Worm (Caenorhabditis elegans) whole organism, L1 larva: ENCODE data around the gene hex-3.

ENCODE experiments used
- C34B4.2 ChIP-seq: sonication (generic microtip); optimal IDR thresholded peaks from 2 replicates; lab custom pipeline; 2017; ENCODE audit warnings: mild to moderate bottlenecking, missing genetic modification characterization, missing compliant biosample characterization
- F16B12.6 ChIP-seq: fragments of 150-350 bp; optimal IDR thresholded peaks from 2 replicates; lab custom pipeline; 2014; ENCODE audit warnings: missing biosample characterization, missing genetic modification characterization
- alr-1 ChIP-seq: fragments of 200-800 bp; sonication (Bioruptor generic); optimal IDR thresholded peaks from 2 replicates; lab custom pipeline; 2018; ENCODE audit warnings: borderline replicate concordance, mild to moderate bottlenecking, missing genetic modification characterization, missing compliant biosample characterization
- ama-1 ChIP-seq: fragments of 150-350 bp; optimal IDR thresholded peaks from 2 replicates; lab custom pipeline; 2014
- ceh-8 ChIP-seq: fragments of 200-800 bp; sonication (Bioruptor generic); optimal IDR thresholded peaks from 2 replicates; lab custom pipeline; 2018; ENCODE audit warnings: mild to moderate bottlenecking, missing genetic modification characterization, moderate library complexity, missing compliant biosample characterization
- ceh-82 ChIP-seq, 3 experiments: fragments of 150-350 bp in 1 of 3; sonication (generic microtip) in 2 of 3; optimal IDR thresholded peaks; 2 replicates each; lab custom pipeline; 2014 to 2017; ENCODE audit warnings: missing biosample characterization in 3 of 3, missing genetic modification characterization in 3 of 3
- ceh-88 ChIP-seq: fragments of 200-800 bp; sonication (Bioruptor generic); IDR thresholded peaks from 2 replicates; pipeline ENCODE4 v1.3.6; 2022; ENCODE audit warnings: missing genetic modification characterization, missing compliant biosample characterization
- dpl-1 ChIP-seq, 3 experiments: fragments of 150-350 bp in 2 of 3; sonication (generic microtip) in 1 of 3; optimal IDR thresholded peaks; 2 replicates each; lab custom pipeline; 2014 to 2017; ENCODE audit warnings: missing biosample characterization in 3 of 3, missing genetic modification characterization in 3 of 3, missing genetic modification reagents in 3 of 3
- efl-3 ChIP-seq: fragments of 200-800 bp; sonication (Bioruptor generic); optimal IDR thresholded peaks from 2 replicates; lab custom pipeline; 2018; ENCODE audit warnings: mild to moderate bottlenecking, missing genetic modification characterization, missing compliant biosample characterization
- egl-13 ChIP-seq: sonication (generic microtip); optimal IDR thresholded peaks from 2 replicates; lab custom pipeline; 2016; ENCODE audit warnings: missing genotype, missing genetic modification reagents, missing genetic modification characterization, missing compliant biosample characterization
- egl-27 ChIP-seq, 2 experiments: fragments of 150-350 bp in 1 of 2; sonication (generic microtip); optimal IDR thresholded peaks; 3 replicates each; lab custom pipeline; 2017 to 2018; ENCODE audit warnings: missing biosample characterization in 2 of 2, missing genetic modification characterization in 2 of 2, missing genetic modification reagents in 2 of 2
- elt-3 ChIP-seq, 6 experiments: fragments of 150-350 bp in 1 of 6; sonication (generic microtip); optimal IDR thresholded peaks; 2 replicates each; lab custom pipeline; 2017 to 2018; ENCODE audit warnings: missing biosample characterization in 6 of 6, missing genetic modification characterization in 6 of 6, inconsistent platforms in 1 of 6
- ets-5 ChIP-seq: fragments of 200-800 bp; sonication (Bioruptor generic); IDR thresholded peaks from 2 replicates; pipeline ENCODE4 v1.3.6; 2022; ENCODE audit warnings: missing genetic modification characterization, missing compliant biosample characterization
- fkh-10 ChIP-seq: sonication (generic microtip); optimal IDR thresholded peaks from 2 replicates; lab custom pipeline; 2017; ENCODE audit warnings: missing biosample characterization, missing genetic modification reagents, missing genetic modification characterization
- hlh-4 ChIP-seq: sonication (generic microtip); optimal IDR thresholded peaks from 2 replicates; lab custom pipeline; 2016; ENCODE audit warnings: mild to moderate bottlenecking, missing genetic modification characterization, missing compliant biosample characterization
- hpl-2 ChIP-seq: fragments of 150-350 bp; optimal IDR thresholded peaks from 2 replicates; lab custom pipeline; 2014; ENCODE audit warnings: missing biosample characterization, missing genetic modification reagents, missing genetic modification characterization
- jun-1 ChIP-seq: fragments of 150-350 bp; optimal IDR thresholded peaks from 2 replicates; lab custom pipeline; 2014; ENCODE audit warnings: missing biosample characterization, missing genetic modification reagents, missing genetic modification characterization
- lin-35 ChIP-seq, 2 experiments: fragments of 150-350 bp; optimal IDR thresholded peaks; 2 replicates each; lab custom pipeline; 2014; ENCODE audit warnings: missing biosample characterization in 2 of 2, missing genetic modification characterization in 2 of 2, missing genetic modification reagents in 2 of 2
- lin-39 ChIP-seq: fragments of 150-350 bp; optimal IDR thresholded peaks from 2 replicates; lab custom pipeline; 2014; ENCODE audit warnings: missing biosample characterization, missing genetic modification reagents, missing genetic modification characterization
- mab-9 ChIP-seq: fragments of 200-800 bp; sonication (Bioruptor generic); IDR thresholded peaks from 2 replicates; pipeline ENCODE4 v1.3.6; 2022; ENCODE audit warnings: missing genetic modification reagents, missing genetic modification characterization, missing compliant biosample characterization
- mdl-1 ChIP-seq, 2 experiments: fragments of 150-350 bp; optimal IDR thresholded peaks; 2 replicates each; lab custom pipeline; 2014 to 2017; ENCODE audit warnings: missing biosample characterization in 2 of 2, missing genetic modification characterization in 2 of 2, inconsistent platforms in 1 of 2
- nhr-12 ChIP-seq: sonication (generic microtip); optimal IDR thresholded peaks from 2 replicates; lab custom pipeline; 2017; ENCODE audit warnings: missing biosample characterization, missing genetic modification characterization
- nhr-28 ChIP-seq: fragments of 150-350 bp; optimal IDR thresholded peaks from 2 replicates; lab custom pipeline; 2014; ENCODE audit warnings: missing biosample characterization, missing genetic modification characterization
- nhr-76 ChIP-seq: sonication (generic microtip); optimal IDR thresholded peaks from 2 replicates; lab custom pipeline; 2017; ENCODE audit warnings: missing biosample characterization, missing genetic modification characterization
- nhr-77 ChIP-seq: fragments of 150-350 bp; optimal IDR thresholded peaks from 2 replicates; lab custom pipeline; 2014; ENCODE audit warnings: missing biosample characterization, missing genetic modification characterization
- nhr-84 ChIP-seq: sonication (generic microtip); optimal IDR thresholded peaks from 2 replicates; lab custom pipeline; 2017; ENCODE audit warnings: missing biosample characterization, missing genetic modification characterization
- nhr-85 ChIP-seq: sonication (generic microtip); peaks from one replicate; lab custom pipeline; 2016; ENCODE audit warnings: missing genetic modification characterization, inconsistent platforms, missing compliant biosample characterization
- pag-3 ChIP-seq: sonication (generic microtip); optimal IDR thresholded peaks from 2 replicates; lab custom pipeline; 2017; ENCODE audit warnings: missing genetic modification characterization, mild to moderate bottlenecking, missing compliant biosample characterization, antibody characterized with exemption, borderline replicate concordance; ENCODE audit not compliant: insufficient read depth
- pax-3 ChIP-seq: fragments of 200-800 bp; sonication (Bioruptor generic); optimal IDR thresholded peaks from 2 replicates; lab custom pipeline; 2018; ENCODE audit warnings: mild to moderate bottlenecking, missing genetic modification characterization, moderate library complexity, missing compliant biosample characterization
- pqm-1 ChIP-seq: sonication (generic microtip); optimal IDR thresholded peaks from 3 replicates; lab custom pipeline; 2017; ENCODE audit warnings: missing biosample characterization, missing genetic modification characterization
- snu-23 ChIP-seq: sonication (generic microtip); optimal IDR thresholded peaks from 2 replicates; lab custom pipeline; 2016; ENCODE audit warnings: missing genetic modification characterization, missing compliant biosample characterization
- sptf-1 ChIP-seq: fragments of 150-350 bp; optimal IDR thresholded peaks from 2 replicates; lab custom pipeline; 2014; ENCODE audit warnings: missing biosample characterization, missing genetic modification characterization
- tlp-1 ChIP-seq: fragments of 150-350 bp; optimal IDR thresholded peaks from 2 replicates; lab custom pipeline; 2014; ENCODE audit warnings: missing biosample characterization, missing genetic modification characterization
- unc-130 ChIP-seq: fragments of 150-350 bp; optimal IDR thresholded peaks from 2 replicates; lab custom pipeline; 2017; ENCODE audit warnings: missing biosample characterization, missing genetic modification characterization, inconsistent platforms
- vab-15 ChIP-seq: sonication (generic microtip); optimal IDR thresholded peaks from 2 replicates; lab custom pipeline; 2017; ENCODE audit warnings: missing genotype, mild to moderate bottlenecking, missing genetic modification characterization, missing compliant biosample characterization
- xbp-1 ChIP-seq: sonication (generic microtip); optimal IDR thresholded peaks from 2 replicates; lab custom pipeline; 2016; ENCODE audit warnings: missing genetic modification characterization, missing compliant biosample characterization
- zag-1 ChIP-seq: fragments of 150-350 bp; optimal IDR thresholded peaks from 2 replicates; lab custom pipeline; 2014; ENCODE audit warnings: missing biosample characterization, missing genetic modification characterization

hex-3 gene

DNA sequence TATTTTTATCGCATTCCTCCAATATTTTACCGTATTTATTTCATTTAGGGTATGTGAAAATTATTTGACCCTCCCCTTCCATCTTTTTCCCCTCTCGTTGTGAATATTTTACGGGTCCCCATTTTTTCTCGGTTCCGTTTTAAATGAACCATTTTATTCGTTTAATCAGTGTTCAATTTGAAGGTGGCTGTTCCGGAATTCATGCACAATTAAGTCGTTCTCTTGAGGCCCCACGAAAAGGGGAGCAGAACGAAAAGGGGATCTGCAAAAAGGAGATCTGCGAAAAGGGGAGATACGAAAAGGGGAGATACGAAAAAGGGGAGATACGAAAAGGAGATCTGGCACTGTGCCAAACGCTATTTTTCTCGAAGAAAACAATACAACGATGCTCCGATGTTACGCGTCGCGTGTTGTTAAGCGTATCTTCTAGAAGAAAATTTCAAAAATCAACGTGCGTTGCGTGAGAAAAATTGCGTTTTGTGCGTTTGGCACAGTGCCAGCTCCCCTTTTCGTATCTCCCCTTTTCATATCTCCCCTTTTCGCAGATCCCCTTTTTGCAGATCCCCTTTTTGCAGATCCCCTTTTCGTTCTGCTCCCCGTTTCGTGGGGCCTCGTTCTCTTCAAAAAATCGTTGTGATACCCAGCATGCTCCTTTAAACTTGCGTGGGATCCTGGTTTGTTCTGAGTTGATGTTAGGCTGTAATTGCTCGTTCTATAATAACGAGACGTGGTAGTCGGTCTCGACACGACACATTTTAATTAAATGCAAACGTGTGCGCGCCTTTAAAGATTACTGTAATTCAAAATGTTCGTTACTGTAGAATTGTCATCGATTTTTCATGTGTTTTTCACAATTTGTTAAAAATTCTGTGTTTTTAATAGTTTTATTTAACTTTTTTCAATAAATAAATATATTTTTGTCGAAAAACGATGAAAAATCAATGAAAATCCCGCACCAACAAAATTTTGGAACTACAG is 37.9 kb upstream of the hex-3 start (continued):
- TF ChIP-seq F16B12.6 (no peak), alr-1 (no peak), jun-1 (no peak), vab-15 (tag; lab: Kevin White, UChicago) (no peak), nhr-84 (tag; lab: Kevin White, UChicago) (no peak), xbp-1 (tag; lab: Kevin White, UChicago) (peak; percentile 28), pqm-1 (tag; lab: Kevin White, UChicago) (no peak), nhr-77 (tag; lab: Kevin White, UChicago) (no peak), nhr-85 (tag; lab: Kevin White, UChicago) (peak; percentile 20), tlp-1 (tag; lab: Kevin White, UChicago) (no peak), snu-23 (GFP tag; lab: Kevin White, UChicago) (peak; percentile 3), unc-130 (tag; lab: Kevin White, UChicago) (no peak), ceh-88 (GFP tag; lab: Robert Waterston, UW) (no peak), elt-3 (tag; optimal IDR thresholded peaks at IDR 0.05; lab: Kevin White, UChicago) (no peak), lin-35 (GFP tag; optimal IDR thresholded peaks at IDR 0.05; lab: Kevin White, UChicago) (no peak), nhr-76 (tag; lab: Kevin White, UChicago) (no peak), nhr-28 (no peak), pax-3 (tag; lab: Kevin White, UChicago) (peak; percentile 12), dpl-1 (GFP tag; optimal IDR thresholded peaks at IDR 0.05; lab: Kevin White, UChicago) (no peak), pag-3 (tag; lab: Kevin White, UChicago) (no peak), egl-27 (tag; optimal IDR thresholded peaks at IDR 0.05; lab: Kevin White, UChicago) (no peak), nhr-12 (tag; lab: Kevin White, UChicago) (no peak), sptf-1 (tag; lab: Kevin White, UChicago) (no peak), mab-9 (GFP tag; lab: Robert Waterston, UW) (no peak), mdl-1 (tag; optimal IDR thresholded peaks at IDR 0.05; lab: Kevin White, UChicago) (no peak), ets-5 (GFP tag; lab: Robert Waterston, UW) (no peak), hlh-4 (tag; lab: Kevin White, UChicago) (no peak), efl-3 (GFP tag; lab: Kevin White, UChicago) (no peak), zag-1 (tag; lab: Kevin White, UChicago) (no peak), fkh-10 (GFP tag; lab: Kevin White, UChicago) (no peak), ama-1 (no peak), hpl-2 (GFP tag; lab: Kevin White, UChicago) (no peak), egl-13 (no peak), lin-39 (tag; lab: Kevin White, UChicago) (no peak)
- TF ChIP-seq, all 84 proteins: peak for 17

DNA sequence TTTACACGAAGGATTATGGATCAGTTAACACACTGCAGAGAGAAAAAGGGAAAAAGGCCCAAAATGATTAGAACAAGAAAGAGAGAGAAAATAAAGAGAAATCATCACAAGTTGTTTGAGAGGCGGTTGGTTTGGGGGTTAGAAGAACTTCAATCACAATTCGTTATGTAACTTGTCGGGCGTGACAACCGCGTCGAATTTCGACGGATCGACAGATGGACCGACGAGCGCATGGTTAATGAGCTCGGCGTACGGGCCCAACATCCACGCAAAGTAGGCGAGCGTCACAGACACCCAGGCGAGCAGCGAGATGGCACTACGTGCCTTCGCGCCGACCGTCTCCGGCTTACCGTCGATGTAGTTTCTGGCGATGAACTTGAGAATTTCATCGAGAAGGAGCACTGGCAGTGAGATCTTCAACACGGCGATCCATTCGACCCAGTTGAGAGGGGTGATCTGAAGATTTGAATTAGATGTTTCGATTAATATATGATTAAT is 36.2 kb upstream of the hex-3 start:
- no peak for TF ChIP-seq ceh-8 (GFP tag; lab: Kevin White, UChicago)
- TF ChIP-seq dpl-1 (GFP tag; optimal IDR thresholded peaks at IDR 0.05; lab: Kevin White, UChicago): no peak
- TF ChIP-seq xbp-1 (tag; lab: Kevin White, UChicago): no peak
- no peak for TF ChIP-seq nhr-77 (tag; lab: Kevin White, UChicago)
- TF ChIP-seq ceh-82 (tag; optimal IDR thresholded peaks at IDR 0.05; lab: Kevin White, UChicago): no peak
- TF ChIP-seq F16B12.6: no peak
- TF ChIP-seq nhr-85 (tag; lab: Kevin White, UChicago): no peak
- TF ChIP-seq pag-3 (tag; lab: Kevin White, UChicago): no peak
- TF ChIP-seq fkh-10 (GFP tag; lab: Kevin White, UChicago): no peak
- TF ChIP-seq C34B4.2 (tag; lab: Kevin White, UChicago): no peak
- no peak for TF ChIP-seq lin-35 (GFP tag; optimal IDR thresholded peaks at IDR 0.05; lab: Kevin White, UChicago)
- TF ChIP-seq elt-3 (tag; optimal IDR thresholded peaks at IDR 0.05; lab: Kevin White, UChicago): no peak
- TF ChIP-seq, all 84 proteins: peak for 0
